Worm (Caenorhabditis elegans): ENCODE results near the gene Y48A6B.8.
A peak's percentile ranks its signal among the peaks of the same experiment; 100 is the strongest.

Gene Y48A6B.8

ce11 chrIII:11002808-11003207 lies 26.4 kb downstream of the Y48A6B.8 start:
- TF ChIP-seq sem-4 (tag; optimal IDR thresholded peaks at IDR 0.05) (no peak), nhr-23 (tag; optimal IDR thresholded peaks at IDR 0.05) (no peak), snpc-4 (tag; optimal IDR thresholded peaks at IDR 0.05) (no peak), unc-55 (GFP tag; optimal IDR thresholded peaks at IDR 0.05) (no peak), nhr-25 (tag; optimal IDR thresholded peaks at IDR 0.05) (no peak), crh-2 (tag; optimal IDR thresholded peaks at IDR 0.05) (no peak), ceh-16 (tag; optimal IDR thresholded peaks at IDR 0.05) (no peak), mab-5 (tag; optimal IDR thresholded peaks at IDR 0.05) (no peak), unc-39 (tag; optimal IDR thresholded peaks at IDR 0.05) (no peak), alr-1 (tag; optimal IDR thresholded peaks at IDR 0.05) (no peak), lsy-2 (tag; optimal IDR thresholded peaks at IDR 0.05) (no peak), dmd-4 (tag; optimal IDR thresholded peaks at IDR 0.05) (no peak), gmeb-1 (tag; optimal IDR thresholded peaks at IDR 0.05) (no peak), elt-1 (tag; optimal IDR thresholded peaks at IDR 0.05) (no peak)

- TF ChIP-seq Y55F3AM.14 (GFP tag; optimal IDR thresholded peaks at IDR 0.05), result no peak
- TF ChIP-seq lin-11 (tag; optimal IDR thresholded peaks at IDR 0.05), result no peak
- no peak for TF ChIP-seq crh-2 (tag; optimal IDR thresholded peaks at IDR 0.05)
- TF ChIP-seq lin-13 (GFP tag; optimal IDR thresholded peaks at IDR 0.05), result no peak
- TF ChIP-seq snpc-4 (tag; optimal IDR thresholded peaks at IDR 0.05), result no peak
- TF ChIP-seq blmp-1 (tag; optimal IDR thresholded peaks at IDR 0.05; ENCODE audit: insufficient read depth), result no peak
- no peak for TF ChIP-seq skn-1 (tag; optimal IDR thresholded peaks at IDR 0.05)
- TF ChIP-seq nhr-21 (tag; optimal IDR thresholded peaks at IDR 0.05), result no peak
- no peak for TF ChIP-seq elt-3 (tag; optimal IDR thresholded peaks at IDR 0.05)
- no peak for TF ChIP-seq zag-1 (tag; optimal IDR thresholded peaks at IDR 0.05)
- no peak for TF ChIP-seq sma-9 (GFP tag; optimal IDR thresholded peaks at IDR 0.05)
- no peak for TF ChIP-seq sma-9 (tag; optimal IDR thresholded peaks at IDR 0.05)
- TF ChIP-seq unc-39 (tag; optimal IDR thresholded peaks at IDR 0.05), result no peak
- TF ChIP-seq ama-1 (optimal IDR thresholded peaks at IDR 0.05), result no peak
- TF ChIP-seq elt-1 (tag; optimal IDR thresholded peaks at IDR 0.05), result no peak
Measured at ce11 chrIII:10995156-10995555, 34.1 kb downstream of the Y48A6B.8 start, which contains the start of gene dmsr-5. TSS of gene dmsr-5 (minus strand) at chrIII:10995256.

ce11 chrIII:10994085-10994484 lies 35.2 kb downstream of the Y48A6B.8 start:
- TF ChIP-seq unc-39 (tag; optimal IDR thresholded peaks at IDR 0.05) (no peak), ceh-82 (tag; optimal IDR thresholded peaks at IDR 0.05) (no peak), ZK546.5 (tag; optimal IDR thresholded peaks at IDR 0.05) (no peak), sem-4 (tag; optimal IDR thresholded peaks at IDR 0.05) (no peak), unc-55 (GFP tag; optimal IDR thresholded peaks at IDR 0.05) (no peak), lsy-2 (tag; optimal IDR thresholded peaks at IDR 0.05) (no peak), nhr-77 (tag; optimal IDR thresholded peaks at IDR 0.05) (no peak), ztf-11 (tag; optimal IDR thresholded peaks at IDR 0.05) (no peak), mbf-1 (tag; optimal IDR thresholded peaks at IDR 0.05) (no peak), egl-27 (tag; optimal IDR thresholded peaks at IDR 0.05) (no peak)

ce11 chrIII:10989491-10990032 lies 39.7 kb downstream of the Y48A6B.8 start:
- TF ChIP-seq snpc-4 (tag; optimal IDR thresholded peaks at IDR 0.05) (peak; percentile 100), sma-3 (GFP tag; optimal IDR thresholded peaks at IDR 0.05) (peak; percentile 95), mbf-1 (tag; optimal IDR thresholded peaks at IDR 0.05) (peak; percentile 36), nhr-25 (tag; optimal IDR thresholded peaks at IDR 0.05) (peak; percentile 94), sma-9 (GFP tag; optimal IDR thresholded peaks at IDR 0.05) (peak; percentile 98), sma-9 (tag; optimal IDR thresholded peaks at IDR 0.05) (no peak), unc-39 (tag; optimal IDR thresholded peaks at IDR 0.05) (no peak), egl-27 (tag; optimal IDR thresholded peaks at IDR 0.05) (peak; percentile 93), mab-5 (tag; optimal IDR thresholded peaks at IDR 0.05) (peak; percentile 94), nhr-11 (tag; optimal IDR thresholded peaks at IDR 0.05) (peak; percentile 52), C34F6.9 (tag; optimal IDR thresholded peaks at IDR 0.05) (peak; percentile 93), nhr-77 (tag; optimal IDR thresholded peaks at IDR 0.05) (peak; percentile 81), nhr-10 (tag; optimal IDR thresholded peaks at IDR 0.05) (peak; percentile 93), zag-1 (tag; optimal IDR thresholded peaks at IDR 0.05) (peak; percentile 89), elt-1 (tag; optimal IDR thresholded peaks at IDR 0.05) (no peak), alr-1 (tag; optimal IDR thresholded peaks at IDR 0.05) (no peak), skn-1 (tag; optimal IDR thresholded peaks at IDR 0.05) (peak; percentile 61), aly-2 (tag; optimal IDR thresholded peaks at IDR 0.05) (peak; percentile 86), lin-13 (GFP tag; optimal IDR thresholded peaks at IDR 0.05) (peak; percentile 97), nhr-129 (tag; optimal IDR thresholded peaks at IDR 0.05) (peak; percentile 95), peb-1 (tag; optimal IDR thresholded peaks at IDR 0.05) (no peak), ztf-11 (tag; optimal IDR thresholded peaks at IDR 0.05) (peak; percentile 76), ama-1 (optimal IDR thresholded peaks at IDR 0.05) (peak; percentile 75), fos-1 (tag; optimal IDR thresholded peaks at IDR 0.05) (peak; percentile 80), nhr-237 (tag; optimal IDR thresholded peaks at IDR 0.05) (peak; percentile 86), ztf-4 (tag; optimal IDR thresholded peaks at IDR 0.05) (peak; percentile 95), elt-3 (tag; optimal IDR thresholded peaks at IDR 0.05) (no peak), lin-11 (tag; optimal IDR thresholded peaks at IDR 0.05) (peak; percentile 83), blmp-1 (tag; optimal IDR thresholded peaks at IDR 0.05; ENCODE audit: insufficient read depth) (peak; percentile 82), nhr-23 (tag; optimal IDR thresholded peaks at IDR 0.05) (no peak), ZK546.5 (tag; optimal IDR thresholded peaks at IDR 0.05) (peak; percentile 47), sem-4 (tag; optimal IDR thresholded peaks at IDR 0.05) (peak; percentile 97), R02D3.7 (tag; optimal IDR thresholded peaks at IDR 0.05) (peak; percentile 38), crh-2 (tag; optimal IDR thresholded peaks at IDR 0.05) (peak; percentile 98), nhr-12 (tag; optimal IDR thresholded peaks at IDR 0.05) (peak; percentile 51), Y55F3AM.14 (GFP tag; optimal IDR thresholded peaks at IDR 0.05) (peak; percentile 93), ztf-1 (GFP tag; conservative IDR thresholded peaks at IDR 0.05) (0 out of 2 replicates have a peak, but pooled peaks have one; percentile 53)

All from whole organism, L2 larva.